Fruit fly (Drosophila melanogaster) whole organism, embryonic: ENCODE data around the gene Tfb5.

ENCODE experiments used
- Bteb2 ChIP-seq: fragments of 200-800 bp; sonication (Bioruptor generic); optimal IDR thresholded peaks from 2 replicates; lab custom pipeline; 2016; ENCODE audit warnings: missing biosample characterization, missing genetic modification characterization
- CG10267 ChIP-seq: fragments of 200-800 bp; sonication (Bioruptor generic); optimal IDR thresholded peaks from 2 replicates; lab custom pipeline; 2018; ENCODE audit warnings: missing biosample characterization, mild to moderate bottlenecking, missing genetic modification characterization, moderate library complexity
- CG11456 ChIP-seq: fragments of 200-800 bp; sonication (Bioruptor generic); IDR thresholded peaks from 3 replicates; pipeline ENCODE4 v1.3.6; 2022; ENCODE audit warnings: missing biosample characterization, missing genetic modification characterization
- CG14014 ChIP-seq: fragments of 200-800 bp; sonication (Bioruptor generic); IDR thresholded peaks from 2 replicates; pipeline ENCODE4 v1.3.6; 2022; ENCODE audit warnings: missing biosample characterization, missing genetic modification characterization
- CG14050 ChIP-seq: fragments of 200-800 bp; sonication (Bioruptor generic); IDR thresholded peaks from 3 replicates; pipeline ENCODE4 v1.3.6; 2022; ENCODE audit warnings: missing biosample characterization, missing genetic modification characterization
- CG1602 ChIP-seq: fragments of 200-800 bp; sonication (Bioruptor generic); optimal IDR thresholded peaks from 3 replicates; lab custom pipeline; 2016; ENCODE audit warnings: missing biosample characterization, missing genetic modification characterization
- CG16813 ChIP-seq: fragments of 200-800 bp; sonication (Bioruptor generic); IDR thresholded peaks from 3 replicates; pipeline ENCODE4 v1.3.6; 2022; ENCODE audit warnings: missing biosample characterization, missing genetic modification characterization; ENCODE audit not compliant: partially characterized antibody
- CG17568 ChIP-seq: fragments of 200-800 bp; sonication (Bioruptor generic); optimal IDR thresholded peaks from 2 replicates; lab custom pipeline; 2018; ENCODE audit warnings: missing biosample characterization, mild to moderate bottlenecking, missing genetic modification characterization, moderate library complexity
- CG18262 ChIP-seq: fragments of 200-800 bp; optimal IDR thresholded peaks from 3 replicates; lab custom pipeline; 2019; ENCODE audit warnings: missing biosample characterization, mild to moderate bottlenecking, missing genetic modification characterization, moderate library complexity
- CG18476 ChIP-seq: fragments of 200-800 bp; sonication (Bioruptor generic); optimal IDR thresholded peaks from 2 replicates; lab custom pipeline; 2016; ENCODE audit warnings: missing biosample characterization, mild to moderate bottlenecking, missing genetic modification characterization
- CG31224 ChIP-seq: fragments of 200-800 bp; sonication (Bioruptor generic); IDR thresholded peaks from 2 replicates; pipeline ENCODE4 v1.3.6; 2022; ENCODE audit warnings: missing biosample characterization, missing genetic modification characterization
- CG31441 ChIP-seq: fragments of 200-800 bp; sonication (Bioruptor generic); IDR thresholded peaks from 2 replicates; pipeline ENCODE4 v1.3.6; 2022; ENCODE audit warnings: missing biosample characterization, missing genetic modification characterization
- CG33213 ChIP-seq: fragments of 200-800 bp; sonication (Bioruptor generic); optimal IDR thresholded peaks from 3 replicates; lab custom pipeline; 2016; ENCODE audit warnings: missing biosample characterization, missing genetic modification characterization
- CG34224 ChIP-seq: fragments of 200-800 bp; sonication (Bioruptor generic); IDR thresholded peaks from 3 replicates; pipeline ENCODE4 v1.3.6; 2022; ENCODE audit warnings: missing biosample characterization, missing genetic modification characterization; ENCODE audit not compliant: partially characterized antibody
- CG34422 ChIP-seq: fragments of 200-800 bp; sonication (Bioruptor generic); IDR thresholded peaks from 3 replicates; pipeline ENCODE4 v1.3.6; 2022; ENCODE audit warnings: missing biosample characterization, missing genetic modification characterization
- CG4404 ChIP-seq: fragments of 200-800 bp; sonication (Bioruptor generic); IDR thresholded peaks from 2 replicates; pipeline ENCODE4 v1.3.6; 2022; ENCODE audit warnings: missing biosample characterization, missing genetic modification characterization
- CG4854 ChIP-seq: fragments of 200-800 bp; sonication (Bioruptor generic); optimal IDR thresholded peaks from 2 replicates; lab custom pipeline; 2016; ENCODE audit warnings: missing biosample characterization, missing genetic modification characterization, inconsistent platforms
- CG7745 ChIP-seq: fragments of 200-800 bp; sonication (Bioruptor generic); optimal IDR thresholded peaks from 2 replicates; lab custom pipeline; 2018; ENCODE audit warnings: missing biosample characterization, mild to moderate bottlenecking, missing genetic modification characterization, moderate library complexity
- Chrac-16 ChIP-seq: fragments of 200-800 bp; sonication (Bioruptor generic); optimal IDR thresholded peaks from 3 replicates; lab custom pipeline; 2016; ENCODE audit warnings: missing biosample characterization, missing genetic modification characterization
- Dbx ChIP-seq: fragments of 200-800 bp; sonication (Bioruptor generic); IDR thresholded peaks from 3 replicates; pipeline ENCODE4 v1.3.6; 2022; ENCODE audit warnings: missing biosample characterization, missing genetic modification characterization
- Doc3 ChIP-seq: fragments of 200-800 bp; sonication (Bioruptor generic); IDR thresholded peaks from 3 replicates; pipeline ENCODE4 v1.3.6; 2022; ENCODE audit warnings: missing biosample characterization, missing genetic modification characterization; ENCODE audit not compliant: partially characterized antibody
- Ets97D ChIP-seq: fragments of 200-800 bp; sonication (Bioruptor generic); optimal IDR thresholded peaks from 3 replicates; lab custom pipeline; 2016; ENCODE audit warnings: missing biosample characterization, missing genetic modification characterization
- MESR4 ChIP-seq: fragments of 200-800 bp; sonication (Bioruptor generic); optimal IDR thresholded peaks from 2 replicates; lab custom pipeline; 2018; ENCODE audit warnings: missing biosample characterization, mild to moderate bottlenecking, missing genetic modification characterization, moderate library complexity
- Optix ChIP-seq: fragments of 200-800 bp; sonication (Bioruptor generic); IDR thresholded peaks from 3 replicates; pipeline ENCODE4 v1.3.6; 2022; ENCODE audit warnings: missing biosample characterization, missing genetic modification characterization
- Poxn ChIP-seq: fragments of 200-800 bp; sonication (Bioruptor generic); IDR thresholded peaks from 2 replicates; pipeline ENCODE4 v1.3.6; 2022; ENCODE audit warnings: missing biosample characterization, missing genetic modification characterization
- Sin3A ChIP-seq: fragments of >200 bp; optimal IDR thresholded peaks from 2 replicates; lab custom pipeline; 2018
- Sox100B ChIP-seq: fragments of 200-800 bp; sonication (Bioruptor generic); optimal IDR thresholded peaks from 3 replicates; lab custom pipeline; 2018; ENCODE audit warnings: missing biosample characterization, mild to moderate bottlenecking, missing genetic modification characterization
- Sox102F ChIP-seq: fragments of 200-800 bp; sonication (Bioruptor generic); optimal IDR thresholded peaks from 2 replicates; lab custom pipeline; 2018; ENCODE audit warnings: missing biosample characterization, mild to moderate bottlenecking, missing genetic modification characterization, moderate library complexity
- TFAM ChIP-seq: fragments of 200-800 bp; sonication (Bioruptor generic); optimal IDR thresholded peaks from 2 replicates; lab custom pipeline; 2017; ENCODE audit warnings: missing biosample characterization, missing genetic modification characterization, inconsistent platforms
- Xrp1 ChIP-seq: fragments of 200-800 bp; sonication (Bioruptor generic); IDR thresholded peaks from 2 replicates; pipeline ENCODE4 v1.3.6; 2022; ENCODE audit warnings: missing biosample characterization, missing genetic modification characterization
- ara ChIP-seq: fragments of 200-800 bp; sonication (Bioruptor generic); IDR thresholded peaks from 2 replicates; pipeline ENCODE4 v1.3.6; 2022; ENCODE audit warnings: missing biosample characterization, missing genetic modification characterization
- bigmax ChIP-seq: fragments of 200-800 bp; sonication (Bioruptor generic); optimal IDR thresholded peaks from 2 replicates; lab custom pipeline; 2018; ENCODE audit warnings: missing biosample characterization, mild to moderate bottlenecking, missing genetic modification characterization
- bowl ChIP-seq: fragments of 200-800 bp; sonication (Bioruptor generic); IDR thresholded peaks from 2 replicates; pipeline ENCODE4 v1.3.6; 2022; ENCODE audit warnings: missing biosample characterization, missing genetic modification characterization
- cad ChIP-seq: fragments of >200 bp; optimal IDR thresholded peaks from 2 replicates; lab custom pipeline; 2017; ENCODE audit warnings: missing biosample characterization, missing genetic modification characterization
- croc ChIP-seq: fragments of 200-800 bp; sonication (Bioruptor generic); conservative IDR thresholded peaks from 3 replicates; pipeline ENCODE4 v1.3.6; 2022; ENCODE audit warnings: missing biosample characterization, missing genetic modification characterization
- dati ChIP-seq: fragments of 200-800 bp; sonication (Bioruptor generic); IDR thresholded peaks from 2 replicates; pipeline ENCODE4 v1.3.6; 2022; ENCODE audit warnings: missing biosample characterization, missing genetic modification characterization
- esg ChIP-seq: fragments of 200-800 bp; sonication (Bioruptor generic); conservative IDR thresholded peaks from 2 replicates; pipeline ENCODE4 v1.3.6; 2022; ENCODE audit warnings: missing biosample characterization, missing genetic modification characterization
- gce ChIP-seq: fragments of 200-800 bp; sonication (Bioruptor generic); IDR thresholded peaks from 3 replicates; pipeline ENCODE4 v1.3.6; 2022; ENCODE audit warnings: missing biosample characterization, missing genetic modification characterization
- h ChIP-seq: fragments of >200 bp; optimal IDR thresholded peaks from 2 replicates; lab custom pipeline; 2017
- inv ChIP-seq: fragments of 200-800 bp; sonication (Bioruptor generic); IDR thresholded peaks from 2 replicates; pipeline ENCODE4 v1.3.6; 2022; ENCODE audit warnings: missing biosample characterization, missing genetic modification characterization; ENCODE audit not compliant: partially characterized antibody
- klu ChIP-seq: fragments of 200-800 bp; sonication (Bioruptor generic); IDR thresholded peaks from 2 replicates; pipeline ENCODE4 v1.3.6; 2022; ENCODE audit warnings: missing biosample characterization, missing genetic modification characterization
- lov ChIP-seq, 2 experiments: fragments of 200-800 bp in 1 of 2; fragments of >200 bp in 1 of 2; sonication (Bioruptor generic) in 1 of 2; IDR thresholded peaks in 1 of 2; optimal IDR thresholded peaks in 1 of 2; 2 replicates in 1 of 2; 3 replicates in 1 of 2; pipeline versions ENCODE4 v1.3.6 to Lab custom; 2017 to 2022; ENCODE audit warnings: missing biosample characterization in 1 of 2, missing genetic modification characterization in 1 of 2
- pb ChIP-seq: fragments of 200-800 bp; sonication (Bioruptor generic); optimal IDR thresholded peaks from 3 replicates; lab custom pipeline; 2016; ENCODE audit warnings: missing biosample characterization, missing genetic modification characterization
- psq ChIP-seq: fragments of 200-800 bp; sonication (Bioruptor generic); optimal IDR thresholded peaks from 2 replicates; lab custom pipeline; 2017; ENCODE audit warnings: missing biosample characterization, missing genetic modification characterization
- sc ChIP-seq, 3 experiments: fragments of >200 bp in 2 of 3; fragments of 200-800 bp in 1 of 3; sonication (Bioruptor generic) in 1 of 3; optimal IDR thresholded peaks; 2 replicates in 2 of 3; 3 replicates in 1 of 3; lab custom pipeline; 2017; ENCODE audit warnings: mild to moderate bottlenecking in 1 of 3, missing biosample characterization in 1 of 3, missing genetic modification characterization in 1 of 3, missing genetic modification reagents in 1 of 3
- slbo ChIP-seq: fragments of 200-800 bp; sonication (Bioruptor generic); IDR thresholded peaks from 2 replicates; pipeline ENCODE4 v1.3.6; 2022; ENCODE audit warnings: missing biosample characterization, missing genetic modification characterization
- sr ChIP-seq: fragments of 200-800 bp; sonication (Bioruptor generic); IDR thresholded peaks from 3 replicates; pipeline ENCODE4 v1.3.6; 2022; ENCODE audit warnings: missing biosample characterization, missing genetic modification characterization
- tx ChIP-seq: fragments of 200-800 bp; sonication (Bioruptor generic); optimal IDR thresholded peaks from 2 replicates; lab custom pipeline; 2016; ENCODE audit warnings: missing biosample characterization, missing genetic modification characterization
- vnd ChIP-seq: fragments of 200-800 bp; sonication (Bioruptor generic); IDR thresholded peaks from 3 replicates; pipeline ENCODE4 v1.3.6; 2022; ENCODE audit warnings: missing biosample characterization, missing genetic modification characterization; ENCODE audit not compliant: partially characterized antibody

Tfb5 gene

dm6 chr2L:5000287-5000871, 10.3 kb downstream of the Tfb5 start (continued):
- TF ChIP-seq CG4854 = peak; percentile 49
- peak; percentile 81 for TF ChIP-seq CG4404 (GFP tag; lab: Robert Waterston, UW)
- peak; percentile 65 for TF ChIP-seq CG33213 (GFP tag; lab: Kevin White, UChicago)
- peak; percentile 57 for TF ChIP-seq pb (GFP tag; lab: Kevin White, UChicago)
- peak; percentile 56 for TF ChIP-seq CG14050 (GFP tag; lab: Robert Waterston, UW)
- peak; percentile 83 for TF ChIP-seq CG10267 (tag; lab: Kevin White, UChicago)
- TF ChIP-seq lov (optimal IDR thresholded peaks at IDR 0.05; lab: Kevin White, UChicago) = no peak
- TF ChIP-seq lov (GFP tag; IDR thresholded peaks at IDR 0.05; lab: Robert Waterston, UW) = 0 out of 3 replicates have a peak, but pooled peaks have one; percentile 61
- TF ChIP-seq CG1602 = peak; percentile 73
- TF ChIP-seq Bteb2 (GFP tag; lab: Kevin White, UChicago) = peak; percentile 59
- peak; percentile 78 for TF ChIP-seq CG14014 (GFP tag; lab: Robert Waterston, UW)
- no peak for TF ChIP-seq Sin3A (lab: Kevin White, UChicago)
- TF ChIP-seq CG11456 (GFP tag; lab: Robert Waterston, UW) = 0 out of 3 replicates have a peak, but pooled peaks have one; percentile 64
- TF ChIP-seq Sox100B = peak; percentile 85
- TF ChIP-seq vnd (GFP tag; lab: Robert Waterston, UW) = no peak
- TF ChIP-seq Optix (GFP tag; lab: Robert Waterston, UW) = peak; percentile 56; the same call in 2 of the 3 replicates
- peak; percentile 30 for TF ChIP-seq CG7745 (tag; lab: Kevin White, UChicago)
- TF ChIP-seq Ets97D (GFP tag; lab: Kevin White, UChicago) = peak; percentile 16
- peak; percentile 77 for TF ChIP-seq Sox102F
- TF ChIP-seq CG18476 (GFP tag; lab: Kevin White, UChicago) = peak; percentile 78
- TF ChIP-seq CG31441 (GFP tag; lab: Robert Waterston, UW) = peak; percentile 87
- TF ChIP-seq MESR4 (GFP tag; lab: Kevin White, UChicago) = peak; percentile 11
- peak; percentile 76 for TF ChIP-seq esg (GFP tag; lab: Robert Waterston, UW)
- TF ChIP-seq CG34224 = no peak
- TF ChIP-seq CG34422 (GFP tag; lab: Robert Waterston, UW) = peak; percentile 75; the same call in 2 of the 3 replicates
- 0 out of 3 replicates have a peak, but pooled peaks have one; percentile 13 for TF ChIP-seq CG16813 (GFP tag; lab: Robert Waterston, UW)
- TF ChIP-seq sc (optimal IDR thresholded peaks at IDR 0.05; lab: Kevin White, UChicago) = no peak
- TF ChIP-seq sc (GFP tag; optimal IDR thresholded peaks at IDR 0.05; lab: Kevin White, UChicago) = peak; percentile 67
- peak; percentile 41; the same call in 2 of the 3 replicates for TF ChIP-seq sr (GFP tag; lab: Robert Waterston, UW)
- peak; percentile 40; the same call in 1 of the 2 replicates for TF ChIP-seq bowl
- TF ChIP-seq dati (GFP tag; lab: Robert Waterston, UW) = 0 out of 2 replicates have a peak, but pooled peaks have one; percentile 3
- TF ChIP-seq bigmax (GFP tag; lab: Kevin White, UChicago) = no peak
- peak; percentile 75 for TF ChIP-seq croc
- peak; percentile 70 for TF ChIP-seq CG31224
- peak; percentile 51 for TF ChIP-seq tx (GFP tag; lab: Kevin White, UChicago)
- TF ChIP-seq slbo (GFP tag; lab: Robert Waterston, UW) = peak; percentile 86
- TF ChIP-seq Doc3 (GFP tag; lab: Robert Waterston, UW) = no peak
- peak; percentile 56 for TF ChIP-seq Poxn (GFP tag; lab: Robert Waterston, UW)
- TF ChIP-seq Xrp1 (GFP tag; lab: Robert Waterston, UW) = peak; percentile 92
- TF ChIP-seq CG18262 (tag; lab: Kevin White, UChicago) = peak; percentile 94
- peak; percentile 80 for TF ChIP-seq ara (GFP tag; lab: Robert Waterston, UW)
- TF ChIP-seq TFAM = peak; percentile 6
- peak; percentile 70; the same call in 1 of the 2 replicates for TF ChIP-seq klu
- peak; percentile 60 for TF ChIP-seq psq (GFP tag; lab: Kevin White, UChicago)
- 0 out of 3 replicates have a peak, but pooled peaks have one; percentile 50 for TF ChIP-seq gce (GFP tag; lab: Robert Waterston, UW)
- no peak for TF ChIP-seq cad (GFP tag; lab: Kevin White, UChicago)
- peak; percentile 87 for TF ChIP-seq CG17568 (GFP tag; lab: Kevin White, UChicago)
- TF ChIP-seq h (lab: Kevin White, UChicago) = no peak
- peak; percentile 53 for TF ChIP-seq Dbx (GFP tag; lab: Robert Waterston, UW)
- no peak for TF ChIP-seq inv
- TF ChIP-seq Chrac-16 (GFP tag; lab: Kevin White, UChicago) = peak; percentile 80
